Fruit fly (Drosophila melanogaster): Measurements from ENCODE around the gene shps.
A peak's percentile ranks its signal among the peaks of the same experiment; 100 is the strongest.

shps gene

dm6 chr3R:24294784-24295555, 15.6 kb downstream of the shps start, which contains the start of gene crb (continued):
- TF ChIP-seq eyg (GFP tag; optimal IDR thresholded peaks at IDR 0.05) (peak; percentile 2), CG18599 (GFP tag; optimal IDR thresholded peaks at IDR 0.05) (peak; percentile 44), Bdp1 (GFP tag; optimal IDR thresholded peaks at IDR 0.05) (peak; percentile 41), Kr (GFP tag; optimal IDR thresholded peaks at IDR 0.05) (no peak), NC2β (GFP tag; optimal IDR thresholded peaks at IDR 0.05) (peak; percentile 72), bcd (GFP tag; optimal IDR thresholded peaks at IDR 0.05) (peak; percentile 22), CG12659 (GFP tag; optimal IDR thresholded peaks at IDR 0.05) (peak; percentile 65), CG3847 (GFP tag; IDR thresholded peaks at IDR 0.05) (peak; percentile 68), H15 (GFP tag; IDR thresholded peaks at IDR 0.05) (0 out of 3 replicates have a peak, but pooled peaks have one; percentile 35), E2f2 (GFP tag; IDR thresholded peaks at IDR 0.05) (peak; percentile 85), CG10209 (GFP tag; optimal IDR thresholded peaks at IDR 0.05) (peak; percentile 53), kay (GFP tag; optimal IDR thresholded peaks at IDR 0.05) (peak; percentile 1), Nf-YC (tag; optimal IDR thresholded peaks at IDR 0.05) (peak; percentile 49), Hey (tag; optimal IDR thresholded peaks at IDR 0.05) (no peak), inv (GFP tag; IDR thresholded peaks at IDR 0.05; ENCODE audit: partially characterized antibody) (peak; percentile 40; the same call in 1 of the 2 replicates), CG6272 (GFP tag; IDR thresholded peaks at IDR 0.05) (0 out of 2 replicates have a peak, but pooled peaks have one; percentile 22), CG30020 (tag; optimal IDR thresholded peaks at IDR 0.05) (peak; percentile 13), grn (GFP tag; optimal IDR thresholded peaks at IDR 0.05) (peak; percentile 52), E2f1 (GFP tag; IDR thresholded peaks at IDR 0.05) (peak; percentile 28; the same call in 1 of the 2 replicates), CG1233 (GFP tag; optimal IDR thresholded peaks at IDR 0.05) (peak; percentile 50), CG4282 (GFP tag; optimal IDR thresholded peaks at IDR 0.05) (peak; percentile 94), CG6854 (GFP tag; optimal IDR thresholded peaks at IDR 0.05) (peak; percentile 11), Xrp1 (GFP tag; IDR thresholded peaks at IDR 0.05) (peak; percentile 61), CG11247 (GFP tag; IDR thresholded peaks at IDR 0.05) (peak; percentile 39; the same call in 1 of the 2 replicates), nmo (GFP tag; optimal IDR thresholded peaks at IDR 0.05) (peak; percentile 58), crol (GFP tag; IDR thresholded peaks at IDR 0.05) (no peak; the same call in 1 of the 2 replicates), CG8924 (tag; optimal IDR thresholded peaks at IDR 0.05) (peak; percentile 33), exex (tag; optimal IDR thresholded peaks at IDR 0.05) (peak; percentile 23), so (GFP tag; IDR thresholded peaks at IDR 0.05) (peak; percentile 57; the same call in 1 of the 3 replicates), dati (GFP tag; IDR thresholded peaks at IDR 0.05) (no peak), lmd (GFP tag; IDR thresholded peaks at IDR 0.05) (peak; percentile 37; the same call in 1 of the 2 replicates), CG12744 (GFP tag; optimal IDR thresholded peaks at IDR 0.05) (peak; percentile 55), CG17361 (GFP tag; IDR thresholded peaks at IDR 0.05) (0 out of 3 replicates have a peak, but pooled peaks have one; percentile 41), H2.0 (GFP tag; IDR thresholded peaks at IDR 0.05) (0 out of 2 replicates have a peak, but pooled peaks have one; percentile 24), Adf1 (GFP tag; IDR thresholded peaks at IDR 0.05) (peak; percentile 54; the same call in 1 of the 2 replicates), Sin3A (optimal IDR thresholded peaks at IDR 0.05) (no peak), Xbp1 (GFP tag; optimal IDR thresholded peaks at IDR 0.05) (peak; percentile 49), fd64A (GFP tag; optimal IDR thresholded peaks at IDR 0.05) (no peak), tin (GFP tag; optimal IDR thresholded peaks at IDR 0.05) (peak; percentile 49), CG2199 (GFP tag; IDR thresholded peaks at IDR 0.05) (0 out of 3 replicates have a peak, but pooled peaks have one; percentile 56), sens-2 (GFP tag; IDR thresholded peaks at IDR 0.05) (0 out of 2 replicates have a peak, but pooled peaks have one; percentile 28), Mes4 (GFP tag; optimal IDR thresholded peaks at IDR 0.05) (peak; percentile 45), BEAF-32 (GFP tag; optimal IDR thresholded peaks at IDR 0.05) (peak; percentile 42), Mad (GFP tag; optimal IDR thresholded peaks at IDR 0.05) (peak; percentile 42), HmgD (GFP tag; optimal IDR thresholded peaks at IDR 0.05) (peak; percentile 47), gsb (GFP tag; IDR thresholded peaks at IDR 0.05) (0 out of 2 replicates have a peak, but pooled peaks have one; percentile 13), schlank (tag; optimal IDR thresholded peaks at IDR 0.05) (peak; percentile 10), hb (GFP tag; IDR thresholded peaks at IDR 0.05; ENCODE audit: partially characterized antibody) (0 out of 3 replicates have a peak, but pooled peaks have one; percentile 57), CG10462 (GFP tag; optimal IDR thresholded peaks at IDR 0.05) (peak; percentile 0)

All from whole organism, embryonic.